Fruit fly (Drosophila melanogaster) whole organism, embryonic: ENCODE measurements around the gene CG16789.
A peak's percentile ranks its signal among the peaks of the same experiment; 100 is the strongest.

ENCODE experiments used
- Bgb ChIP-seq: fragments of 200-800 bp; sonication (Bioruptor generic); IDR thresholded peaks from 2 replicates; pipeline ENCODE4 v1.3.6; 2022; ENCODE audit warnings: missing biosample characterization, missing genetic modification characterization; ENCODE audit not compliant: partially characterized antibody
- CG10366 ChIP-seq: fragments of 200-800 bp; sonication (Bioruptor generic); IDR thresholded peaks from 2 replicates; pipeline ENCODE4 v1.3.6; 2022; ENCODE audit warnings: missing biosample characterization, missing genetic modification characterization
- CG10543 ChIP-seq: fragments of 200-800 bp; sonication (Bioruptor generic); optimal IDR thresholded peaks from 3 replicates; lab custom pipeline; 2017; ENCODE audit warnings: missing biosample characterization, mild to moderate bottlenecking, missing genetic modification characterization, moderate library complexity
- CG10654 ChIP-seq: fragments of 200-800 bp; sonication (Bioruptor generic); optimal IDR thresholded peaks from 2 replicates; lab custom pipeline; 2016; ENCODE audit warnings: missing biosample characterization, missing genetic modification characterization
- CG13624 ChIP-seq: fragments of 200-800 bp; sonication (Bioruptor generic); optimal IDR thresholded peaks from 2 replicates; lab custom pipeline; 2016; ENCODE audit warnings: missing biosample characterization, missing genetic modification characterization
- CG15073 ChIP-seq: fragments of 200-800 bp; sonication (Bioruptor generic); optimal IDR thresholded peaks from 2 replicates; lab custom pipeline; 2016; ENCODE audit warnings: missing biosample characterization, missing genetic modification characterization
- CG16815 ChIP-seq: fragments of 200-800 bp; sonication (Bioruptor generic); optimal IDR thresholded peaks from 3 replicates; lab custom pipeline; 2017; ENCODE audit warnings: missing biosample characterization, mild to moderate bottlenecking, missing genetic modification characterization
- CG17912 ChIP-seq: fragments of 200-800 bp; sonication (Bioruptor generic); optimal IDR thresholded peaks from 2 replicates; lab custom pipeline; 2018; ENCODE audit warnings: missing biosample characterization, mild to moderate bottlenecking, missing genetic modification characterization
- CG30020 ChIP-seq: fragments of 200-800 bp; optimal IDR thresholded peaks from 2 replicates; lab custom pipeline; 2019; ENCODE audit warnings: missing biosample characterization, mild to moderate bottlenecking, missing genetic modification characterization, moderate library complexity
- CG34422 ChIP-seq: fragments of 200-800 bp; sonication (Bioruptor generic); IDR thresholded peaks from 3 replicates; pipeline ENCODE4 v1.3.6; 2022; ENCODE audit warnings: missing biosample characterization, missing genetic modification characterization
- CG8089 ChIP-seq: fragments of 200-800 bp; sonication (Bioruptor generic); optimal IDR thresholded peaks from 3 replicates; lab custom pipeline; 2016; ENCODE audit warnings: missing biosample characterization, missing genetic modification characterization
- CG8359 ChIP-seq: fragments of 200-800 bp; sonication (Bioruptor generic); optimal IDR thresholded peaks from 2 replicates; lab custom pipeline; 2017; ENCODE audit warnings: missing biosample characterization, mild to moderate bottlenecking, missing genetic modification characterization, borderline replicate concordance
- CTCF ChIP-seq: fragments of 200-800 bp; sonication (Bioruptor generic); optimal IDR thresholded peaks from 2 replicates; lab custom pipeline; 2017; ENCODE audit warnings: missing biosample characterization, mild to moderate bottlenecking, missing genetic modification characterization, moderate library complexity
- CkIIα-i1 ChIP-seq: fragments of 200-800 bp; sonication (Bioruptor generic); IDR thresholded peaks from 2 replicates; pipeline ENCODE4 v1.3.6; 2022; ENCODE audit warnings: missing biosample characterization, missing genetic modification characterization
- D19A ChIP-seq: fragments of 200-800 bp; optimal IDR thresholded peaks from 3 replicates; lab custom pipeline; 2019; ENCODE audit warnings: missing biosample characterization, mild to moderate bottlenecking, missing genetic modification characterization, moderate library complexity
- Dbx ChIP-seq: fragments of 200-800 bp; sonication (Bioruptor generic); IDR thresholded peaks from 3 replicates; pipeline ENCODE4 v1.3.6; 2022; ENCODE audit warnings: missing biosample characterization, missing genetic modification characterization
- Dfd ChIP-seq, 2 experiments: fragments of >200 bp; optimal IDR thresholded peaks; 2 replicates each; lab custom pipeline; 2017; ENCODE audit warnings: missing biosample characterization in 2 of 2, missing genetic modification characterization in 2 of 2
- Fer1 ChIP-seq: fragments of 200-800 bp; sonication (Bioruptor generic); optimal IDR thresholded peaks from 2 replicates; lab custom pipeline; 2017; ENCODE audit warnings: missing biosample characterization, mild to moderate bottlenecking, missing genetic modification characterization
- Hey ChIP-seq: fragments of 200-800 bp; sonication (Bioruptor generic); optimal IDR thresholded peaks from 3 replicates; lab custom pipeline; 2018; ENCODE audit warnings: missing biosample characterization, mild to moderate bottlenecking, missing genetic modification characterization
- Meics ChIP-seq: fragments of 200-800 bp; sonication (Bioruptor generic); optimal IDR thresholded peaks from 2 replicates; lab custom pipeline; 2017; ENCODE audit warnings: missing biosample characterization, mild to moderate bottlenecking, missing genetic modification characterization
- Myb ChIP-seq: fragments of 200-800 bp; sonication (Bioruptor generic); optimal IDR thresholded peaks from 2 replicates; lab custom pipeline; 2016; ENCODE audit warnings: missing biosample characterization, missing genetic modification characterization
- Nf-YC ChIP-seq: fragments of 200-800 bp; optimal IDR thresholded peaks from 3 replicates; lab custom pipeline; 2019; ENCODE audit warnings: missing biosample characterization, mild to moderate bottlenecking, missing genetic modification characterization, moderate library complexity
- Sin3A ChIP-seq: fragments of >200 bp; optimal IDR thresholded peaks from 2 replicates; lab custom pipeline; 2018
- Sry-β ChIP-seq: fragments of 200-800 bp; sonication (Bioruptor generic); optimal IDR thresholded peaks from 2 replicates; lab custom pipeline; 2018; ENCODE audit warnings: missing biosample characterization, mild to moderate bottlenecking, missing genetic modification characterization, moderate library complexity
- Sry-δ ChIP-seq: fragments of 200-800 bp; sonication (Bioruptor generic); optimal IDR thresholded peaks from 2 replicates; lab custom pipeline; 2016; ENCODE audit warnings: missing biosample characterization, missing genetic modification characterization
- Stat92E ChIP-seq, 3 experiments: fragments of >200 bp in 2 of 3; fragments of 200-800 bp in 1 of 3; sonication (Bioruptor generic) in 1 of 3; optimal IDR thresholded peaks; 2 replicates each; lab custom pipeline; 2017 to 2019; ENCODE audit warnings: missing biosample characterization in 3 of 3, missing genetic modification characterization in 3 of 3, mild to moderate bottlenecking in 1 of 3, moderate library complexity in 1 of 3
- Taf1 ChIP-seq: fragments of 200-800 bp; sonication (Bioruptor generic); IDR thresholded peaks from 2 replicates; pipeline ENCODE4 v1.3.6; 2022; ENCODE audit warnings: missing biosample characterization, missing genetic modification characterization
- Tbp ChIP-seq: fragments of >200 bp; optimal IDR thresholded peaks from 2 replicates; lab custom pipeline; 2018; ENCODE audit warnings: missing biosample characterization, missing genetic modification characterization
- bcd ChIP-seq: fragments of 200-800 bp; sonication (Bioruptor generic); optimal IDR thresholded peaks from 2 replicates; lab custom pipeline; 2017; ENCODE audit warnings: missing biosample characterization, mild to moderate bottlenecking, missing genetic modification characterization
- bowl ChIP-seq: fragments of 200-800 bp; sonication (Bioruptor generic); IDR thresholded peaks from 2 replicates; pipeline ENCODE4 v1.3.6; 2022; ENCODE audit warnings: missing biosample characterization, missing genetic modification characterization
- caup ChIP-seq: fragments of 200-800 bp; sonication (Bioruptor generic); optimal IDR thresholded peaks from 3 replicates; lab custom pipeline; 2017; ENCODE audit warnings: missing biosample characterization, mild to moderate bottlenecking, missing genetic modification characterization, moderate library complexity; ENCODE audit not compliant: severe bottlenecking
- dimm ChIP-seq: fragments of 200-800 bp; sonication (Bioruptor generic); IDR thresholded peaks from 2 replicates; pipeline ENCODE4 v1.3.6; 2022; ENCODE audit warnings: missing biosample characterization, missing genetic modification characterization
- dmrt99B ChIP-seq: fragments of 200-800 bp; sonication (Bioruptor generic); optimal IDR thresholded peaks from 2 replicates; lab custom pipeline; 2018; ENCODE audit warnings: missing biosample characterization, mild to moderate bottlenecking, missing genetic modification characterization, moderate library complexity
- dpn ChIP-seq, 2 experiments: fragments of 200-800 bp; sonication (Bioruptor generic); optimal IDR thresholded peaks; 3 replicates each; lab custom pipeline; 2016; ENCODE audit warnings: missing biosample characterization in 2 of 2, missing genetic modification characterization in 2 of 2
- emc ChIP-seq: fragments of 200-800 bp; sonication (Bioruptor generic); optimal IDR thresholded peaks from 2 replicates; lab custom pipeline; 2016; ENCODE audit warnings: missing biosample characterization, missing genetic modification characterization
- en ChIP-seq: fragments of 200-800 bp; sonication (Bioruptor generic); optimal IDR thresholded peaks from 2 replicates; lab custom pipeline; 2016; ENCODE audit warnings: missing biosample characterization, missing genetic modification characterization
- ewg ChIP-seq: fragments of 200-800 bp; sonication (Bioruptor generic); optimal IDR thresholded peaks from 3 replicates; lab custom pipeline; 2017; ENCODE audit warnings: mild to moderate bottlenecking, missing biosample characterization, missing genetic modification reagents, missing genetic modification characterization
- gem ChIP-seq: fragments of 200-800 bp; sonication (Bioruptor generic); optimal IDR thresholded peaks from 2 replicates; lab custom pipeline; 2019; ENCODE audit warnings: missing biosample characterization, mild to moderate bottlenecking, missing genetic modification characterization, moderate library complexity
- inv ChIP-seq: fragments of 200-800 bp; sonication (Bioruptor generic); IDR thresholded peaks from 2 replicates; pipeline ENCODE4 v1.3.6; 2022; ENCODE audit warnings: missing biosample characterization, missing genetic modification characterization; ENCODE audit not compliant: partially characterized antibody
- maf-S ChIP-seq: fragments of 200-800 bp; sonication (Bioruptor generic); optimal IDR thresholded peaks from 2 replicates; lab custom pipeline; 2016; ENCODE audit warnings: missing biosample characterization, missing genetic modification characterization
- mld ChIP-seq: fragments of 200-800 bp; sonication (Bioruptor generic); IDR thresholded peaks from 3 replicates; pipeline ENCODE4 v1.3.6; 2022; ENCODE audit warnings: missing biosample characterization, missing genetic modification characterization; ENCODE audit not compliant: partially characterized antibody
- nerfin-1 ChIP-seq: fragments of 200-800 bp; sonication (Bioruptor generic); optimal IDR thresholded peaks from 3 replicates; lab custom pipeline; 2019; ENCODE audit warnings: missing biosample characterization, mild to moderate bottlenecking, missing genetic modification characterization, moderate library complexity
- oc ChIP-seq: fragments of 200-800 bp; sonication (Bioruptor generic); optimal IDR thresholded peaks from 2 replicates; lab custom pipeline; 2018; ENCODE audit warnings: missing biosample characterization, mild to moderate bottlenecking, missing genetic modification characterization, moderate library complexity
- p53 ChIP-seq: fragments of 200-800 bp; sonication (Bioruptor generic); optimal IDR thresholded peaks from 2 replicates; lab custom pipeline; 2016; ENCODE audit warnings: missing biosample characterization, missing genetic modification characterization
- shn ChIP-seq: fragments of 200-800 bp; sonication (Bioruptor generic); optimal IDR thresholded peaks from 3 replicates; lab custom pipeline; 2016; ENCODE audit warnings: missing biosample characterization, missing genetic modification characterization
- sisA ChIP-seq: fragments of 200-800 bp; sonication (Bioruptor generic); IDR thresholded peaks from 2 replicates; pipeline ENCODE4 v1.3.6; 2022; ENCODE audit warnings: missing biosample characterization, missing genetic modification characterization
- sna ChIP-seq: fragments of 200-800 bp; sonication (Bioruptor generic); IDR thresholded peaks from 2 replicates; pipeline ENCODE4 v1.3.6; 2022; ENCODE audit warnings: missing biosample characterization, missing genetic modification characterization; ENCODE audit not compliant: partially characterized antibody
- stc ChIP-seq: fragments of 200-800 bp; sonication (Bioruptor generic); IDR thresholded peaks from 2 replicates; pipeline ENCODE4 v1.3.6; 2022; ENCODE audit warnings: missing biosample characterization, missing genetic modification characterization
- trem ChIP-seq: fragments of 200-800 bp; optimal IDR thresholded peaks from 3 replicates; lab custom pipeline; 2019; ENCODE audit warnings: missing biosample characterization, mild to moderate bottlenecking, missing genetic modification characterization, moderate library complexity
- unpg ChIP-seq: fragments of 200-800 bp; sonication (Bioruptor generic); optimal IDR thresholded peaks from 3 replicates; lab custom pipeline; 2018; ENCODE audit warnings: missing biosample characterization, mild to moderate bottlenecking, missing genetic modification characterization, moderate library complexity

CG16789 gene

DNA sequence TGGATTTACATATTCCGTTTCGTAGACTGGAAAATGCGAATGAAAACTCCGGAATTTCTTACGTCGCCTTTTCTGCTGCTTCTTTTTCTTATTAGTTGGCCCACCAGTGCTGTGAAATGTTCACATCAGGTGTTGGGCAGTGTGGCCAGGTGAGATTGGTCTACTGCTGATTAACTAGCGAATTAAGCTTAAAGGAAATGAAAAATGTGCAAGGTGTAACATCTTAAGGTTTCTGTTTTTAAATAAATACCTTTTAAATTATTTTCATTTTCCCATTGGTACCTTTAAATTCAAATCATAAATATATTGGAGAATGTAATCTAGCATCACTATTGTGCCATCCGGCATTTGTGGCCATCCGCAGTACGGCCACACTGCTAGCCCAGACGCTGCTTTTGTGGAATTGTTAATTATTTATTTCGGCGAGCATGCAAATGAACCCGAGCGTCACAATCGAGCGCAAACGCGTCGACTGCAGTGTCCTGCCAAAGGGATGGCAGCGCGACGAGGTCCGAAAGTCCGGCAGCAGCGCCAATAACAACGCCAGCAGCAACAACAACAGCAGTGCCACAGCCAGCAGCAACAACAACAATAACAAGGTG lies 6.5 kb upstream of the CG16789 start, which contains the start of the genes AP-1mu and MBD-like (continued):
- TF ChIP-seq shn (GFP tag; lab: Kevin White, UChicago) (peak; percentile 47), CG8089 (peak; percentile 32), Sry-β (GFP tag; lab: Kevin White, UChicago) (peak; percentile 76), maf-S (GFP tag; lab: Kevin White, UChicago) (peak; percentile 63), sna (GFP tag; lab: Robert Waterston, UW) (0 out of 2 replicates have a peak, but pooled peaks have one; percentile 38), Meics (GFP tag; lab: Kevin White, UChicago) (peak; percentile 48), trem (tag; lab: Kevin White, UChicago) (peak; percentile 80), Taf1 (GFP tag; lab: Robert Waterston, UW) (peak; percentile 48; the same call in 1 of the 2 replicates), CG16815 (GFP tag; lab: Kevin White, UChicago) (peak; percentile 39), sisA (GFP tag; lab: Robert Waterston, UW) (peak; percentile 56), Stat92E (GFP tag; optimal IDR thresholded peaks at IDR 0.05; lab: Kevin White, UChicago) (no peak), mld (GFP tag; lab: Robert Waterston, UW) (0 out of 3 replicates have a peak, but pooled peaks have one; percentile 17), D19A (tag; lab: Kevin White, UChicago) (no peak), CG8359 (GFP tag; lab: Kevin White, UChicago) (peak; percentile 35), dmrt99B (tag; lab: Kevin White, UChicago) (no peak), CG10366 (peak; percentile 35; the same call in 1 of the 2 replicates), Hey (tag; lab: Kevin White, UChicago) (no peak), Tbp (no peak), Dbx (GFP tag; lab: Robert Waterston, UW) (peak; percentile 12; the same call in 1 of the 3 replicates), caup (peak; percentile 33), en (GFP tag; lab: Kevin White, UChicago) (peak; percentile 38), ewg (peak; percentile 58), emc (GFP tag; lab: Kevin White, UChicago) (peak; percentile 1), inv (0 out of 2 replicates have a peak, but pooled peaks have one; percentile 13), nerfin-1 (peak; percentile 62), Nf-YC (tag; lab: Kevin White, UChicago) (peak; percentile 62), CG17912 (GFP tag; lab: Kevin White, UChicago) (peak; percentile 33), dimm (no peak), Fer1 (GFP tag; lab: Kevin White, UChicago) (peak; percentile 1), bowl (no peak), CG15073 (GFP tag; lab: Kevin White, UChicago) (no peak), stc (GFP tag; lab: Robert Waterston, UW) (no peak), Dfd (GFP tag; optimal IDR thresholded peaks at IDR 0.05; lab: Kevin White, UChicago) (no peak), bcd (GFP tag; lab: Kevin White, UChicago) (peak; percentile 69), CG30020 (tag; lab: Kevin White, UChicago) (peak; percentile 59), Bgb (GFP tag; lab: Robert Waterston, UW) (no peak), CTCF (GFP tag; lab: Kevin White, UChicago) (no peak), CG10543 (GFP tag; lab: Kevin White, UChicago) (peak; percentile 64), Myb (peak; percentile 48), unpg (peak; percentile 66), CG13624 (GFP tag; lab: Kevin White, UChicago) (peak; percentile 55), oc (no peak), p53 (peak; percentile 2), gem (no peak), Sin3A (lab: Kevin White, UChicago) (peak; percentile 94), CG10654 (GFP tag; lab: Kevin White, UChicago) (peak; percentile 9), Sry-δ (GFP tag; lab: Kevin White, UChicago) (peak; percentile 65), CG34422 (GFP tag; lab: Robert Waterston, UW) (peak; percentile 59; the same call in 1 of the 3 replicates), dpn (GFP tag; optimal IDR thresholded peaks at IDR 0.05; lab: Kevin White, UChicago) (peak; percentile 62 to 75), CkIIα-i1 (GFP tag; lab: Robert Waterston, UW) (no peak)
